In genomic region chrIV:10565282-10565681, ce11 we compare ENCODE assay signal across 5 worm cellular contexts.
TF ChIP-seq lines count a peak whose summit lies in the region.

No protein-coding gene starts in this region.

TF ChIP-seq in whole organism, L1 larva, 84 proteins besides CTCF, POLR2A, EP300 and RAD21:
- peak; percentile 45 for TF ChIP-seq lin-14 (GFP tag; optimal IDR thresholded peaks at IDR 0.05; lab: Kevin White, UChicago)
- TF ChIP-seq ztf-4 (tag; optimal IDR thresholded peaks at IDR 0.05; lab: Kevin White, UChicago): no peak
- TF ChIP-seq nhr-90 (tag; optimal IDR thresholded peaks at IDR 0.05; lab: Kevin White, UChicago; ENCODE audit: poor library complexity): no peak
- no peak for TF ChIP-seq nhr-77 (tag; optimal IDR thresholded peaks at IDR 0.05; lab: Kevin White, UChicago)
- TF ChIP-seq grh-1 (GFP tag; IDR thresholded peaks at IDR 0.05; lab: Robert Waterston, UW): no peak
- no peak for TF ChIP-seq unc-130 (tag; optimal IDR thresholded peaks at IDR 0.05; lab: Kevin White, UChicago)
- no peak for TF ChIP-seq ztf-11 (tag; optimal IDR thresholded peaks at IDR 0.05; lab: Kevin White, UChicago)
- no peak for TF ChIP-seq nhr-20 (tag; optimal IDR thresholded peaks at IDR 0.05; lab: Kevin White, UChicago)
- no peak for TF ChIP-seq blmp-1 (tag; optimal IDR thresholded peaks at IDR 0.05; lab: Kevin White, UChicago)
- peak; percentile 83 for TF ChIP-seq fkh-10 (GFP tag; optimal IDR thresholded peaks at IDR 0.05; lab: Kevin White, UChicago)
- TF ChIP-seq isw-1 (GFP tag; IDR thresholded peaks at IDR 0.05; lab: Robert Waterston, UW): no peak
- TF ChIP-seq lin-15B (tag; optimal IDR thresholded peaks at IDR 0.05; lab: Kevin White, UChicago): no peak
- no peak for TF ChIP-seq alr-1 (tag; optimal IDR thresholded peaks at IDR 0.05; lab: Kevin White, UChicago; ENCODE audit: borderline replicate concordance)
- no peak for TF ChIP-seq C34B4.2 (tag; optimal IDR thresholded peaks at IDR 0.05; lab: Kevin White, UChicago)
- TF ChIP-seq efl-3 (GFP tag; optimal IDR thresholded peaks at IDR 0.05; lab: Kevin White, UChicago): no peak
- TF ChIP-seq ces-1 (GFP tag; optimal IDR thresholded peaks at IDR 0.05; lab: Kevin White, UChicago): peak; percentile 28

TF ChIP-seq in whole organism, L3 larva, 47 proteins besides CTCF, POLR2A, EP300 and RAD21:
- TF ChIP-seq fkh-10 (GFP tag; optimal IDR thresholded peaks at IDR 0.05; lab: Kevin White, UChicago): peak; percentile 83
- TF ChIP-seq zag-1 (tag; optimal IDR thresholded peaks at IDR 0.05; lab: Kevin White, UChicago): no peak
- TF ChIP-seq nhr-76 (tag; optimal IDR thresholded peaks at IDR 0.05; lab: Kevin White, UChicago): no peak

TF ChIP-seq in whole organism, L4 larva, 104 proteins besides CTCF, POLR2A, EP300 and RAD21:
- TF ChIP-seq ces-1 (GFP tag; optimal IDR thresholded peaks at IDR 0.05; lab: Kevin White, UChicago) (peak; percentile 68), F26F4.8 (GFP tag; conservative IDR thresholded peaks at IDR 0.05; lab: Robert Waterston, UW) (no peak), ztf-11 (tag; optimal IDR thresholded peaks at IDR 0.05; lab: Kevin White, UChicago) (no peak)

TF ChIP-seq in whole organism, late embryonic, 69 proteins besides CTCF, POLR2A, EP300 and RAD21:
- TF ChIP-seq unc-42 (tag; optimal IDR thresholded peaks at IDR 0.05; lab: Kevin White, UChicago) (peak; percentile 10), che-1 (tag; optimal IDR thresholded peaks at IDR 0.05; lab: Kevin White, UChicago) (no peak), pqm-1 (tag; optimal IDR thresholded peaks at IDR 0.05; lab: Kevin White, UChicago) (no peak)

TF ChIP-seq in whole organism, mixed stage, embryonic, 35 proteins besides CTCF, POLR2A, EP300 and RAD21:
- peak; percentile 67 for TF ChIP-seq ces-1 (GFP tag; optimal IDR thresholded peaks at IDR 0.05; lab: Kevin White, UChicago)
- no peak for TF ChIP-seq ceh-43 (GFP tag; optimal IDR thresholded peaks at IDR 0.05; lab: Kevin White, UChicago)

Comparison
In these comparisons a context has a peak if more than half of its experiments do, and no peak if none do; other contexts are left out.
1. Of the 29 proteins assayed by ChIP-seq in both whole organism, L4 larva and whole organism, L1 larva: peak only in whole organism, L4 larva: none; only in whole organism, L1 larva: fkh-10; in both: ces-1; in neither: 27.